Worm (Caenorhabditis elegans) whole organism, young adult: ENCODE measurements around the gene unc-24.

Experiments used
- K11D2.4 ChIP-seq: fragments of 200-800 bp; sonication (Bioruptor generic); IDR thresholded peaks from 2 replicates; pipeline ENCODE4 v1.3.6; 2022; ENCODE audit warnings: missing genetic modification reagents, missing genetic modification characterization, missing compliant biosample characterization
- K12H6.12 ChIP-seq: fragments of 200-800 bp; sonication (Bioruptor generic); optimal IDR thresholded peaks from 2 replicates; lab custom pipeline; 2018; ENCODE audit warnings: mild to moderate bottlenecking, missing genetic modification characterization, missing compliant biosample characterization
- T26A5.8 ChIP-seq: sonication (generic microtip); optimal IDR thresholded peaks from 2 replicates; lab custom pipeline; 2016; ENCODE audit warnings: missing genetic modification characterization, missing compliant biosample characterization
- ama-1 ChIP-seq, 3 experiments: fragments of 150-350 bp in 1 of 3; sonication (generic microtip) in 2 of 3; optimal IDR thresholded peaks; 2 replicates each; lab custom pipeline; 2014 to 2018; ENCODE audit warnings: missing biosample characterization in 2 of 3, missing genetic modification characterization in 2 of 3, missing genetic modification reagents in 2 of 3
- cebp-1 ChIP-seq, 2 experiments: fragments of 200-800 bp in 1 of 2; sonication (Bioruptor generic) in 1 of 2; sonication (generic microtip) in 1 of 2; IDR thresholded peaks in 1 of 2; optimal IDR thresholded peaks in 1 of 2; 2 replicates each; pipeline versions ENCODE4 v1.3.6 to Lab custom; 2017 to 2022; ENCODE audit warnings: missing compliant biosample characterization in 2 of 2, missing genetic modification characterization in 2 of 2, mild to moderate bottlenecking in 1 of 2, missing genetic modification reagents in 1 of 2, moderate library complexity in 1 of 2
- ets-4 ChIP-seq: fragments of 200-800 bp; sonication (Bioruptor generic); optimal IDR thresholded peaks from 2 replicates; lab custom pipeline; 2018; ENCODE audit warnings: mild to moderate bottlenecking, missing genetic modification characterization, missing compliant biosample characterization
- lsy-27 ChIP-seq: sonication (generic microtip); optimal IDR thresholded peaks from 2 replicates; lab custom pipeline; 2017; ENCODE audit warnings: missing genetic modification characterization, mild to moderate bottlenecking, missing compliant biosample characterization, antibody characterized with exemption, missing genotype, borderline replicate concordance; ENCODE audit not compliant: insufficient read depth
- madf-10 ChIP-seq: sonication (generic microtip); optimal IDR thresholded peaks from 2 replicates; lab custom pipeline; 2016; ENCODE audit warnings: mild to moderate bottlenecking, missing genetic modification characterization, missing compliant biosample characterization
- madf-8 ChIP-seq: fragments of 200-800 bp; sonication (Bioruptor generic); conservative IDR thresholded peaks from 2 replicates; pipeline ENCODE4 v1.3.6; 2022; ENCODE audit warnings: missing genetic modification reagents, missing genetic modification characterization, missing compliant biosample characterization
- pha-4 ChIP-seq: fragments of 150-350 bp; sonication (generic microtip); optimal IDR thresholded peaks from 2 replicates; lab custom pipeline; 2014; ENCODE audit warnings: missing biosample characterization, missing genetic modification reagents, missing genetic modification characterization
- unc-130 ChIP-seq: sonication (generic microtip); optimal IDR thresholded peaks from 2 replicates; lab custom pipeline; 2016; ENCODE audit warnings: missing genetic modification reagents, missing genetic modification characterization, missing compliant biosample characterization
- unc-62 ChIP-seq: fragments of 150-350 bp; optimal IDR thresholded peaks from 2 replicates; lab custom pipeline; 2014; ENCODE audit warnings: missing biosample characterization, missing genetic modification reagents, missing genetic modification characterization

DNA sequence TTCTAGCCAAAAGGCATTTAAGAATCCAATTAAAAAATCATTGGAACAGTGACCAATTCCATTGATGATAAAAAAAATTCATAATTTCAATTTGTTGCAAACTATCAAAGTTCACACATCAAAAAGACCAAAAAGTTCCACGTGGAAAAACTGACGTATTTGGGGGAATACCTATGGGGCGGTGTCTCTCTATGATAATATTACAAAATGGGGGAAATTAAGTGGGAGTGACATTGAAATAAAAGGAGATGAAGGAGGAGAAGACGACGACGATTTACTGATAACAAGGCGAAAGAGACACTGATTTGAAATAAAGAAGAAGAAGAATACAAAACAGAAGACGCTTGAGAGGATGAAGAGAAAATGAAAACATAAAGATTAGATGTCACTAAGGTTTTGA, 46.7 kb downstream of the unc-24 start:
- TF ChIP-seq cebp-1 (GFP tag; IDR thresholded peaks at IDR 0.05; lab: Robert Waterston, UW), result no peak
- TF ChIP-seq cebp-1 (tag; optimal IDR thresholded peaks at IDR 0.05; lab: Kevin White, UChicago), result no peak
- TF ChIP-seq madf-8 (GFP tag; lab: Robert Waterston, UW), result no peak
- TF ChIP-seq pha-4 (tag; lab: Kevin White, UChicago), result no peak
- no peak for TF ChIP-seq ama-1 (optimal IDR thresholded peaks at IDR 0.05; lab: Kevin White, UChicago)
- no peak for TF ChIP-seq ama-1 (GFP tag; optimal IDR thresholded peaks at IDR 0.05; lab: Kevin White, UChicago)
- no peak for TF ChIP-seq madf-10 (tag; lab: Kevin White, UChicago)
- no peak for TF ChIP-seq unc-130
- TF ChIP-seq K12H6.12 (tag; lab: Kevin White, UChicago), result no peak
- TF ChIP-seq K11D2.4 (GFP tag; lab: Robert Waterston, UW), result no peak
- TF ChIP-seq T26A5.8 (tag; lab: Kevin White, UChicago), result no peak
- no peak for TF ChIP-seq unc-62
- TF ChIP-seq lsy-27 (tag; lab: Kevin White, UChicago), result no peak
- TF ChIP-seq ets-4, result no peak
